Fruit fly (Drosophila melanogaster) whole organism, embryonic: Measurements from ENCODE around the gene CG32855.

Source experiments
- Atf3 ChIP-seq: fragments of 200-800 bp; sonication (Bioruptor generic); optimal IDR thresholded peaks from 3 replicates; lab custom pipeline; 2016; ENCODE audit warnings: missing biosample characterization, missing genetic modification characterization
- Bgb ChIP-seq: fragments of 200-800 bp; sonication (Bioruptor generic); IDR thresholded peaks from 2 replicates; pipeline ENCODE4 v1.3.6; 2022; ENCODE audit warnings: missing biosample characterization, missing genetic modification characterization; ENCODE audit not compliant: partially characterized antibody
- CG11456 ChIP-seq: fragments of 200-800 bp; sonication (Bioruptor generic); IDR thresholded peaks from 3 replicates; pipeline ENCODE4 v1.3.6; 2022; ENCODE audit warnings: missing biosample characterization, missing genetic modification characterization
- CG11696 ChIP-seq: fragments of 200-800 bp; sonication (Bioruptor generic); IDR thresholded peaks from 2 replicates; pipeline ENCODE4 v1.3.6; 2022; ENCODE audit warnings: missing biosample characterization, missing genetic modification characterization
- CG13894 ChIP-seq: fragments of 200-800 bp; sonication (Bioruptor generic); optimal IDR thresholded peaks from 3 replicates; lab custom pipeline; 2018; ENCODE audit warnings: missing biosample characterization, mild to moderate bottlenecking, missing genetic modification characterization, moderate library complexity
- CG14441 ChIP-seq: fragments of 200-800 bp; sonication (Bioruptor generic); IDR thresholded peaks from 2 replicates; pipeline ENCODE4 v1.3.6; 2022; ENCODE audit warnings: missing biosample characterization, missing genetic modification characterization
- CG14860 ChIP-seq: fragments of 200-800 bp; sonication (Bioruptor generic); IDR thresholded peaks from 3 replicates; pipeline ENCODE4 v1.3.6; 2022; ENCODE audit warnings: missing biosample characterization, missing genetic modification characterization; ENCODE audit not compliant: partially characterized antibody
- CG15514 ChIP-seq: fragments of 200-800 bp; sonication (Bioruptor generic); optimal IDR thresholded peaks from 3 replicates; lab custom pipeline; 2017; ENCODE audit warnings: missing biosample characterization, missing genetic modification characterization, mild to moderate bottlenecking, moderate library complexity, missing genetic modification reagents
- CG15601 ChIP-seq: fragments of 200-800 bp; sonication (Bioruptor generic); optimal IDR thresholded peaks from 3 replicates; lab custom pipeline; 2019; ENCODE audit warnings: missing biosample characterization, mild to moderate bottlenecking, missing genetic modification characterization, moderate library complexity
- CG17328 ChIP-seq: fragments of 200-800 bp; sonication (Bioruptor generic); IDR thresholded peaks from 2 replicates; pipeline ENCODE4 v1.3.6; 2022; ENCODE audit warnings: missing biosample characterization, missing genetic modification characterization
- CG17385 ChIP-seq: fragments of 200-800 bp; sonication (Bioruptor generic); optimal IDR thresholded peaks from 3 replicates; lab custom pipeline; 2018; ENCODE audit warnings: missing biosample characterization, mild to moderate bottlenecking, missing genetic modification characterization
- CG17612 ChIP-seq: fragments of 200-800 bp; sonication (Bioruptor generic); IDR thresholded peaks from 2 replicates; pipeline ENCODE4 v1.3.6; 2022; ENCODE audit warnings: missing biosample characterization, missing genetic modification characterization
- CG1792 ChIP-seq: fragments of 200-800 bp; sonication (Bioruptor generic); optimal IDR thresholded peaks from 2 replicates; lab custom pipeline; 2016; ENCODE audit warnings: missing biosample characterization, missing genetic modification characterization
- CG1832 ChIP-seq: fragments of 200-800 bp; sonication (Bioruptor generic); optimal IDR thresholded peaks from 2 replicates; lab custom pipeline; 2017; ENCODE audit warnings: missing biosample characterization, mild to moderate bottlenecking, missing genetic modification characterization, inconsistent platforms
- CG4282 ChIP-seq: fragments of 200-800 bp; sonication (Bioruptor generic); optimal IDR thresholded peaks from 2 replicates; lab custom pipeline; 2016; ENCODE audit warnings: missing biosample characterization, missing genetic modification characterization
- CG6689 ChIP-seq: fragments of 200-800 bp; sonication (Bioruptor generic); IDR thresholded peaks from 2 replicates; pipeline ENCODE4 v1.3.6; 2022; ENCODE audit warnings: missing biosample characterization, missing genetic modification characterization
- CG8290 ChIP-seq, 3 experiments: fragments of 200-800 bp; sonication (Bioruptor generic); optimal IDR thresholded peaks; 2 replicates each; lab custom pipeline; 2016 to 2019; ENCODE audit warnings: missing biosample characterization in 3 of 3, missing genetic modification characterization in 3 of 3, mild to moderate bottlenecking in 2 of 3, moderate library complexity in 1 of 3
- CG9437 ChIP-seq: fragments of 200-800 bp; sonication (Bioruptor generic); optimal IDR thresholded peaks from 2 replicates; lab custom pipeline; 2018; ENCODE audit warnings: missing biosample characterization, mild to moderate bottlenecking, missing genetic modification characterization
- Dad ChIP-seq: fragments of 200-800 bp; sonication (Bioruptor generic); optimal IDR thresholded peaks from 3 replicates; lab custom pipeline; 2016; ENCODE audit warnings: missing biosample characterization, missing genetic modification characterization
- Dbx ChIP-seq: fragments of 200-800 bp; sonication (Bioruptor generic); IDR thresholded peaks from 3 replicates; pipeline ENCODE4 v1.3.6; 2022; ENCODE audit warnings: missing biosample characterization, missing genetic modification characterization
- Deaf1 ChIP-seq: fragments of 200-800 bp; optimal IDR thresholded peaks from 3 replicates; lab custom pipeline; 2019; ENCODE audit warnings: missing biosample characterization, mild to moderate bottlenecking, missing genetic modification characterization, moderate library complexity
- Drgx ChIP-seq: fragments of 200-800 bp; sonication (Bioruptor generic); IDR thresholded peaks from 2 replicates; pipeline ENCODE4 v1.3.6; 2022; ENCODE audit warnings: missing biosample characterization, missing genetic modification characterization
- Ets97D ChIP-seq: fragments of 200-800 bp; sonication (Bioruptor generic); optimal IDR thresholded peaks from 3 replicates; lab custom pipeline; 2016; ENCODE audit warnings: missing biosample characterization, missing genetic modification characterization
- HLH3B ChIP-seq: fragments of 200-800 bp; sonication (Bioruptor generic); IDR thresholded peaks from 2 replicates; pipeline ENCODE4 v1.3.6; 2022; ENCODE audit warnings: missing biosample characterization, missing genetic modification characterization
- Hmr ChIP-seq: fragments of 200-800 bp; sonication (Bioruptor generic); optimal IDR thresholded peaks from 3 replicates; lab custom pipeline; 2017; ENCODE audit warnings: mild to moderate bottlenecking, missing biosample characterization, missing genetic modification reagents, missing genetic modification characterization
- Lim3 ChIP-seq: fragments of 200-800 bp; sonication (Bioruptor generic); IDR thresholded peaks from 2 replicates; pipeline ENCODE4 v1.3.6; 2022; ENCODE audit warnings: missing biosample characterization, missing genetic modification characterization
- Nf-YB ChIP-seq: fragments of 200-800 bp; sonication (Bioruptor generic); optimal IDR thresholded peaks from 3 replicates; lab custom pipeline; 2019; ENCODE audit warnings: missing biosample characterization, mild to moderate bottlenecking, missing genetic modification characterization, moderate library complexity
- NfI ChIP-seq: fragments of 200-800 bp; sonication (Bioruptor generic); optimal IDR thresholded peaks from 3 replicates; lab custom pipeline; 2018; ENCODE audit warnings: missing biosample characterization, mild to moderate bottlenecking, missing genetic modification characterization, moderate library complexity
- Oli ChIP-seq: fragments of 200-800 bp; sonication (Bioruptor generic); optimal IDR thresholded peaks from 2 replicates; lab custom pipeline; 2018; ENCODE audit warnings: missing biosample characterization, mild to moderate bottlenecking, missing genetic modification characterization, moderate library complexity
- Scr ChIP-seq: fragments of 200-800 bp; sonication (Bioruptor generic); IDR thresholded peaks from 2 replicates; pipeline ENCODE4 v1.3.6; 2022; ENCODE audit warnings: missing biosample characterization, missing genetic modification characterization; ENCODE audit not compliant: partially characterized antibody
- Sox102F ChIP-seq: fragments of 200-800 bp; sonication (Bioruptor generic); optimal IDR thresholded peaks from 2 replicates; lab custom pipeline; 2018; ENCODE audit warnings: missing biosample characterization, mild to moderate bottlenecking, missing genetic modification characterization, moderate library complexity
- Taf1 ChIP-seq: fragments of 200-800 bp; sonication (Bioruptor generic); IDR thresholded peaks from 2 replicates; pipeline ENCODE4 v1.3.6; 2022; ENCODE audit warnings: missing biosample characterization, missing genetic modification characterization
- Vsx1 ChIP-seq: fragments of 200-800 bp; sonication (Bioruptor generic); optimal IDR thresholded peaks from 2 replicates; lab custom pipeline; 2017; ENCODE audit warnings: missing biosample characterization, mild to moderate bottlenecking, missing genetic modification characterization, missing genetic modification reagents
- abd-A ChIP-seq: fragments of 200-800 bp; sonication (Bioruptor generic); optimal IDR thresholded peaks from 3 replicates; lab custom pipeline; 2019; ENCODE audit warnings: missing biosample characterization, mild to moderate bottlenecking, missing genetic modification characterization, moderate library complexity
- ac ChIP-seq: fragments of 200-800 bp; sonication (Bioruptor generic); optimal IDR thresholded peaks from 3 replicates; lab custom pipeline; 2017; ENCODE audit warnings: missing biosample characterization, mild to moderate bottlenecking, missing genetic modification characterization
- croc ChIP-seq: fragments of 200-800 bp; sonication (Bioruptor generic); conservative IDR thresholded peaks from 3 replicates; pipeline ENCODE4 v1.3.6; 2022; ENCODE audit warnings: missing biosample characterization, missing genetic modification characterization
- gsb-n ChIP-seq: fragments of 200-800 bp; sonication (Bioruptor generic); optimal IDR thresholded peaks from 3 replicates; lab custom pipeline; 2018; ENCODE audit warnings: missing biosample characterization, mild to moderate bottlenecking, missing genetic modification characterization
- gt ChIP-seq: fragments of 200-800 bp; sonication (Bioruptor generic); IDR thresholded peaks from 2 replicates; pipeline ENCODE4 v1.3.6; 2022; ENCODE audit warnings: missing biosample characterization, missing genetic modification characterization
- hbn ChIP-seq: fragments of 200-800 bp; sonication (Bioruptor generic); IDR thresholded peaks from 2 replicates; pipeline ENCODE4 v1.3.6; 2022; ENCODE audit warnings: missing biosample characterization, missing genetic modification characterization; ENCODE audit not compliant: partially characterized antibody
- org-1 ChIP-seq: fragments of 200-800 bp; sonication (Bioruptor generic); optimal IDR thresholded peaks from 2 replicates; lab custom pipeline; 2017; ENCODE audit warnings: missing biosample characterization, missing genetic modification characterization
- pita ChIP-seq: fragments of 200-800 bp; sonication (Bioruptor generic); optimal IDR thresholded peaks from 2 replicates; lab custom pipeline; 2017; ENCODE audit warnings: missing biosample characterization, mild to moderate bottlenecking, missing genetic modification characterization
- ro ChIP-seq: fragments of 200-800 bp; sonication (Bioruptor generic); IDR thresholded peaks from 2 replicates; pipeline ENCODE4 v1.3.6; 2022; ENCODE audit warnings: missing biosample characterization, missing genetic modification characterization
- run ChIP-seq: fragments of 200-800 bp; sonication (Bioruptor generic); optimal IDR thresholded peaks from 3 replicates; lab custom pipeline; 2018; ENCODE audit warnings: missing biosample characterization, mild to moderate bottlenecking, missing genetic modification characterization
- sd ChIP-seq: fragments of 200-800 bp; sonication (Bioruptor generic); optimal IDR thresholded peaks from 3 replicates; lab custom pipeline; 2018; ENCODE audit warnings: missing biosample characterization, mild to moderate bottlenecking, missing genetic modification characterization, moderate library complexity
- tna ChIP-seq: fragments of 200-800 bp; sonication (Bioruptor generic); IDR thresholded peaks from 2 replicates; pipeline ENCODE4 v1.3.6; 2022; ENCODE audit warnings: missing biosample characterization, missing genetic modification characterization; ENCODE audit not compliant: partially characterized antibody
- vvl ChIP-seq: fragments of 200-800 bp; sonication (Bioruptor generic); IDR thresholded peaks from 2 replicates; pipeline ENCODE4 v1.3.6; 2022; ENCODE audit warnings: missing biosample characterization, missing genetic modification characterization
- zfh2 ChIP-seq: fragments of 200-800 bp; sonication (Bioruptor generic); optimal IDR thresholded peaks from 2 replicates; lab custom pipeline; 2016; ENCODE audit warnings: missing biosample characterization, missing genetic modification characterization

The CG32855 gene

DNA sequence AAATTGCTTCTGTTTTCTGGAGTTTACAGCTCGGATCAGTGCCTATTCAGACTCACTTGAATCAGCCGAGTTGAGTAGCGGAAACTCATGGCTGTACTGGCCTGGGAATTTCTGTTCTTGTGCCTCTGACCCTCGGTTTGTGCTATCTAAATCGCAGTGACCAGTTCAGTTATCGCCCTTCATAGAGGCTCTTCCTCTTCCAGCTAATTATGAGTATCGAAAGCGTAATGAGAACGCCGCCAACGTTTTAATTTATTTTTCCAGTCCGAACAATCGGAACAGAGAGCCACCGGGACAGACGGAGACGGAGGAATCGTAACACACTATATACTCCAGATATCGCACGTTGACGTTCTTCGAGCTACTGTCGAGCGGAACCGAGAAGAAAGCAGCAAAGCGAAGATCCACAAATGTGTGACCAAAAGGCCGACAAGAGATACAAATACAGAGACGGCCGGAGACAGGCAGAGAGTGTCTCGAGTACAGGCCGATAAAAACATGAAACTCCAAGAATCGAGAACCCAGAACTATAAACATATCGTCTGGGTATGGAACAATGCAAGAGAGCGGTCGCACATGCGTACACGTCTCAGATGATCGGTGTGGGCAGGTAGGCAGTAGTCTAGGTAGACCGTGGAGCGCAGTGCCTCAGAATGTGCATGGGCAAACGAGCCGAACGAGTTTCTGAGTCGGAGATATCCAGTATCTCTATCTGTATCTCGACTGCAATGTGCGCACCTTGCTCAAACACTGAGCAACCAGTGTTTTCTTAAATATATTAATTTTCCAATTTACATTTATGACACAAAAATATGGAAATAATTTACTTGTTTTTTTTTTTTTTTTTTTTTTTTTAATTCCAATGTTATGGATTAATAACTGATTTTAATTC, 8.9 kb downstream of the CG32855 start (continued):
- TF ChIP-seq Vsx1 (GFP tag; lab: Kevin White, UChicago), result peak; percentile 94
- no peak for TF ChIP-seq zfh2 (GFP tag; lab: Kevin White, UChicago)
- TF ChIP-seq CG8290 (GFP tag; optimal IDR thresholded peaks at IDR 0.05; lab: Kevin White, UChicago), result peak; percentile 63
- TF ChIP-seq CG8290 (tag; optimal IDR thresholded peaks at IDR 0.05; lab: Kevin White, UChicago), result no peak
- no peak for TF ChIP-seq ac (GFP tag; lab: Kevin White, UChicago)
- TF ChIP-seq CG15514, result no peak
- TF ChIP-seq CG15601, result peak; percentile 41
- TF ChIP-seq Ets97D (GFP tag; lab: Kevin White, UChicago), result no peak
- peak; percentile 9 for TF ChIP-seq sd (tag; lab: Kevin White, UChicago)
- TF ChIP-seq CG17612 (GFP tag; lab: Robert Waterston, UW), result no peak
- TF ChIP-seq Bgb (GFP tag; lab: Robert Waterston, UW), result no peak
- peak; percentile 12; the same call in 1 of the 2 replicates for TF ChIP-seq Lim3 (GFP tag; lab: Robert Waterston, UW)
- TF ChIP-seq CG6689, result peak; percentile 85
- peak; percentile 77 for TF ChIP-seq gsb-n (tag; lab: Kevin White, UChicago)
- TF ChIP-seq CG9437, result no peak
- peak; percentile 73 for TF ChIP-seq CG17385 (GFP tag; lab: Kevin White, UChicago)
- TF ChIP-seq tna (GFP tag; lab: Robert Waterston, UW), result no peak
- 0 out of 3 replicates have a peak, but pooled peaks have one; percentile 26 for TF ChIP-seq CG11456
- TF ChIP-seq Nf-YB, result peak; percentile 44
- no peak for TF ChIP-seq CG4282
- TF ChIP-seq CG11696 (GFP tag; lab: Robert Waterston, UW), result peak; percentile 57; the same call in 1 of the 2 replicates
- no peak for TF ChIP-seq gt (GFP tag; lab: Robert Waterston, UW)
- TF ChIP-seq ro (GFP tag; lab: Robert Waterston, UW), result peak; percentile 30; the same call in 1 of the 2 replicates
- no peak for TF ChIP-seq Taf1 (GFP tag; lab: Robert Waterston, UW)
- TF ChIP-seq Atf3 (GFP tag; lab: Kevin White, UChicago), result peak; percentile 11
- peak; percentile 89 for TF ChIP-seq HLH3B (GFP tag; lab: Robert Waterston, UW)
- TF ChIP-seq CG17328, result peak; percentile 91
- no peak for TF ChIP-seq hbn (GFP tag; lab: Robert Waterston, UW)
- TF ChIP-seq vvl (GFP tag; lab: Robert Waterston, UW), result peak; percentile 93
- no peak for TF ChIP-seq pita (GFP tag; lab: Kevin White, UChicago)
- no peak for TF ChIP-seq CG13894 (tag; lab: Kevin White, UChicago)
- TF ChIP-seq Dbx, result no peak
- 0 out of 2 replicates have a peak, but pooled peaks have one; percentile 13 for TF ChIP-seq Scr (GFP tag; lab: Robert Waterston, UW)
- TF ChIP-seq abd-A (tag; lab: Kevin White, UChicago), result no peak
- no peak for TF ChIP-seq Dad
- TF ChIP-seq CG14441 (GFP tag; lab: Robert Waterston, UW), result no peak
- TF ChIP-seq Hmr (GFP tag; lab: Kevin White, UChicago), result peak; percentile 28
- TF ChIP-seq org-1, result peak; percentile 22
- peak; percentile 22 for TF ChIP-seq run
- TF ChIP-seq CG14860 (GFP tag; lab: Robert Waterston, UW), result no peak
- peak; percentile 90 for TF ChIP-seq Drgx
- peak; percentile 67 for TF ChIP-seq Oli (tag; lab: Kevin White, UChicago)
- peak; percentile 72 for TF ChIP-seq croc (GFP tag; lab: Robert Waterston, UW)
- no peak for TF ChIP-seq NfI (GFP tag; lab: Kevin White, UChicago)
- peak; percentile 39 for TF ChIP-seq Deaf1 (tag; lab: Kevin White, UChicago)
- TF ChIP-seq CG1832 (GFP tag; lab: Kevin White, UChicago), result no peak
- TF ChIP-seq Sox102F (GFP tag; lab: Kevin White, UChicago), result peak; percentile 80
- TF ChIP-seq CG1792, result no peak
